Fruit fly (Drosophila melanogaster) whole organism, embryonic: ENCODE measurements around the gene CG15818.

Source experiments
- ATbp ChIP-seq: fragments of 200-800 bp; sonication (Bioruptor generic); optimal IDR thresholded peaks from 2 replicates; lab custom pipeline; 2017; ENCODE audit warnings: missing biosample characterization, mild to moderate bottlenecking, missing genetic modification characterization, missing genetic modification reagents
- B-H1 ChIP-seq: fragments of 200-800 bp; sonication (Bioruptor generic); IDR thresholded peaks from 3 replicates; pipeline ENCODE4 v1.3.6; 2022; ENCODE audit warnings: missing biosample characterization, missing genetic modification characterization
- CG11085 ChIP-seq: fragments of 200-800 bp; sonication (Bioruptor generic); IDR thresholded peaks from 2 replicates; pipeline ENCODE4 v1.3.6; 2022; ENCODE audit warnings: missing biosample characterization, missing genetic modification characterization
- CG12071 ChIP-seq: fragments of 200-800 bp; sonication (Bioruptor generic); optimal IDR thresholded peaks from 3 replicates; lab custom pipeline; 2018; ENCODE audit warnings: missing biosample characterization, mild to moderate bottlenecking, missing genetic modification characterization
- CG12659 ChIP-seq: fragments of 200-800 bp; sonication (Bioruptor generic); optimal IDR thresholded peaks from 3 replicates; lab custom pipeline; 2017; ENCODE audit warnings: mild to moderate bottlenecking, missing biosample characterization, missing genetic modification reagents, missing genetic modification characterization
- CG14965 ChIP-seq: fragments of 200-800 bp; sonication (Bioruptor generic); optimal IDR thresholded peaks from 2 replicates; lab custom pipeline; 2016; ENCODE audit warnings: missing biosample characterization, missing genetic modification characterization, borderline replicate concordance
- CG1529 ChIP-seq: fragments of 200-800 bp; sonication (Bioruptor generic); optimal IDR thresholded peaks from 3 replicates; lab custom pipeline; 2018; ENCODE audit warnings: missing biosample characterization, missing genetic modification characterization
- CG15696 ChIP-seq: fragments of 200-800 bp; sonication (Bioruptor generic); optimal IDR thresholded peaks from 2 replicates; lab custom pipeline; 2019; ENCODE audit warnings: missing biosample characterization, mild to moderate bottlenecking, missing genetic modification characterization, moderate library complexity
- CG17361 ChIP-seq: fragments of 200-800 bp; sonication (Bioruptor generic); IDR thresholded peaks from 3 replicates; pipeline ENCODE4 v1.3.6; 2022; ENCODE audit warnings: missing biosample characterization, missing genetic modification characterization
- CG30020 ChIP-seq: fragments of 200-800 bp; optimal IDR thresholded peaks from 2 replicates; lab custom pipeline; 2019; ENCODE audit warnings: missing biosample characterization, mild to moderate bottlenecking, missing genetic modification characterization, moderate library complexity
- CG32532 ChIP-seq: fragments of 200-800 bp; sonication (Bioruptor generic); IDR thresholded peaks from 2 replicates; pipeline ENCODE4 v1.3.6; 2022; ENCODE audit warnings: missing biosample characterization, missing genetic modification characterization
- CG4282 ChIP-seq: fragments of 200-800 bp; sonication (Bioruptor generic); optimal IDR thresholded peaks from 2 replicates; lab custom pipeline; 2016; ENCODE audit warnings: missing biosample characterization, missing genetic modification characterization
- CG6654 ChIP-seq: fragments of 200-800 bp; sonication (Bioruptor generic); optimal IDR thresholded peaks from 2 replicates; lab custom pipeline; 2017; ENCODE audit warnings: missing biosample characterization, mild to moderate bottlenecking, missing genetic modification characterization
- CG6791 ChIP-seq: fragments of 200-800 bp; sonication (Bioruptor generic); IDR thresholded peaks from 3 replicates; pipeline ENCODE4 v1.3.6; 2022; ENCODE audit warnings: missing biosample characterization, missing genetic modification characterization; ENCODE audit not compliant: partially characterized antibody
- CG7271 ChIP-seq: fragments of 200-800 bp; sonication (Bioruptor generic); optimal IDR thresholded peaks from 2 replicates; lab custom pipeline; 2018; ENCODE audit warnings: missing biosample characterization, mild to moderate bottlenecking, missing genetic modification characterization, moderate library complexity
- CG7357 ChIP-seq: fragments of 200-800 bp; sonication (Bioruptor generic); IDR thresholded peaks from 3 replicates; pipeline ENCODE4 v1.3.6; 2022; ENCODE audit warnings: missing biosample characterization, missing genetic modification characterization
- CG7745 ChIP-seq: fragments of 200-800 bp; sonication (Bioruptor generic); optimal IDR thresholded peaks from 2 replicates; lab custom pipeline; 2018; ENCODE audit warnings: missing biosample characterization, mild to moderate bottlenecking, missing genetic modification characterization, moderate library complexity
- CG8478 ChIP-seq: fragments of >200 bp; optimal IDR thresholded peaks from 2 replicates; lab custom pipeline; 2018
- D19A ChIP-seq: fragments of 200-800 bp; optimal IDR thresholded peaks from 3 replicates; lab custom pipeline; 2019; ENCODE audit warnings: missing biosample characterization, mild to moderate bottlenecking, missing genetic modification characterization, moderate library complexity
- ERR ChIP-seq: fragments of 200-800 bp; sonication (Bioruptor generic); optimal IDR thresholded peaks from 2 replicates; lab custom pipeline; 2016; ENCODE audit warnings: missing biosample characterization, missing genetic modification characterization
- H15 ChIP-seq: fragments of 200-800 bp; sonication (Bioruptor generic); IDR thresholded peaks from 3 replicates; pipeline ENCODE4 v1.3.6; 2022; ENCODE audit warnings: missing biosample characterization, missing genetic modification characterization
- Hey ChIP-seq: fragments of 200-800 bp; sonication (Bioruptor generic); optimal IDR thresholded peaks from 3 replicates; lab custom pipeline; 2018; ENCODE audit warnings: missing biosample characterization, mild to moderate bottlenecking, missing genetic modification characterization
- Kr ChIP-seq: fragments of 200-800 bp; sonication (Bioruptor generic); optimal IDR thresholded peaks from 2 replicates; lab custom pipeline; 2017; ENCODE audit warnings: missing biosample characterization, mild to moderate bottlenecking, missing genetic modification characterization
- Mad ChIP-seq: fragments of 200-800 bp; sonication (Bioruptor generic); optimal IDR thresholded peaks from 2 replicates; lab custom pipeline; 2016; ENCODE audit warnings: missing biosample characterization, missing genetic modification characterization
- Nf-YC ChIP-seq: fragments of 200-800 bp; optimal IDR thresholded peaks from 3 replicates; lab custom pipeline; 2019; ENCODE audit warnings: missing biosample characterization, mild to moderate bottlenecking, missing genetic modification characterization, moderate library complexity
- Ptx1 ChIP-seq: fragments of 200-800 bp; sonication (Bioruptor generic); IDR thresholded peaks from 2 replicates; pipeline ENCODE4 v1.3.6; 2022; ENCODE audit warnings: missing biosample characterization, missing genetic modification characterization
- Stat92E ChIP-seq, 3 experiments: fragments of >200 bp in 2 of 3; fragments of 200-800 bp in 1 of 3; sonication (Bioruptor generic) in 1 of 3; optimal IDR thresholded peaks; 2 replicates each; lab custom pipeline; 2017 to 2019; ENCODE audit warnings: missing biosample characterization in 3 of 3, missing genetic modification characterization in 3 of 3, mild to moderate bottlenecking in 1 of 3, moderate library complexity in 1 of 3
- Xrp1 ChIP-seq: fragments of 200-800 bp; sonication (Bioruptor generic); IDR thresholded peaks from 2 replicates; pipeline ENCODE4 v1.3.6; 2022; ENCODE audit warnings: missing biosample characterization, missing genetic modification characterization
- al ChIP-seq: fragments of 200-800 bp; sonication (Bioruptor generic); IDR thresholded peaks from 2 replicates; pipeline ENCODE4 v1.3.6; 2022; ENCODE audit warnings: missing biosample characterization, missing genetic modification characterization
- ase ChIP-seq: fragments of 200-800 bp; sonication (Bioruptor generic); IDR thresholded peaks from 3 replicates; pipeline ENCODE4 v1.3.6; 2022; ENCODE audit warnings: missing biosample characterization, missing genetic modification characterization
- cato ChIP-seq: fragments of 200-800 bp; sonication (Bioruptor generic); optimal IDR thresholded peaks from 2 replicates; lab custom pipeline; 2016; ENCODE audit warnings: missing biosample characterization, missing genetic modification characterization, borderline replicate concordance
- corto ChIP-seq: fragments of 200-800 bp; sonication (Bioruptor generic); optimal IDR thresholded peaks from 2 replicates; lab custom pipeline; 2016; ENCODE audit warnings: missing biosample characterization, mild to moderate bottlenecking, missing genetic modification characterization, moderate library complexity
- croc ChIP-seq: fragments of 200-800 bp; sonication (Bioruptor generic); conservative IDR thresholded peaks from 3 replicates; pipeline ENCODE4 v1.3.6; 2022; ENCODE audit warnings: missing biosample characterization, missing genetic modification characterization
- dmrt99B ChIP-seq: fragments of 200-800 bp; sonication (Bioruptor generic); optimal IDR thresholded peaks from 2 replicates; lab custom pipeline; 2018; ENCODE audit warnings: missing biosample characterization, mild to moderate bottlenecking, missing genetic modification characterization, moderate library complexity
- esg ChIP-seq: fragments of 200-800 bp; sonication (Bioruptor generic); conservative IDR thresholded peaks from 2 replicates; pipeline ENCODE4 v1.3.6; 2022; ENCODE audit warnings: missing biosample characterization, missing genetic modification characterization
- gt ChIP-seq: fragments of 200-800 bp; sonication (Bioruptor generic); IDR thresholded peaks from 2 replicates; pipeline ENCODE4 v1.3.6; 2022; ENCODE audit warnings: missing biosample characterization, missing genetic modification characterization
- her ChIP-seq: fragments of 200-800 bp; sonication (Bioruptor generic); optimal IDR thresholded peaks from 2 replicates; lab custom pipeline; 2016; ENCODE audit warnings: missing biosample characterization, missing genetic modification characterization
- hth ChIP-seq: fragments of >200 bp; optimal IDR thresholded peaks from 2 replicates; lab custom pipeline; 2017; ENCODE audit warnings: inconsistent platforms
- jumu ChIP-seq: fragments of 200-800 bp; sonication (Bioruptor generic); optimal IDR thresholded peaks from 3 replicates; lab custom pipeline; 2016; ENCODE audit warnings: missing biosample characterization, missing genetic modification characterization
- kni ChIP-seq: fragments of 200-800 bp; sonication (Bioruptor generic); optimal IDR thresholded peaks from 3 replicates; lab custom pipeline; 2017; ENCODE audit warnings: mild to moderate bottlenecking, missing biosample characterization, missing genetic modification reagents, missing genetic modification characterization
- lab ChIP-seq: fragments of 200-800 bp; sonication (Bioruptor generic); optimal IDR thresholded peaks from 3 replicates; lab custom pipeline; 2017; ENCODE audit warnings: missing biosample characterization, missing genetic modification characterization, mild to moderate bottlenecking, moderate library complexity, missing genetic modification reagents
- lola ChIP-seq, 3 experiments: fragments of >200 bp in 2 of 3; fragments of 200-800 bp in 1 of 3; sonication (Bioruptor generic) in 1 of 3; optimal IDR thresholded peaks; 2 replicates each; lab custom pipeline; 2017 to 2019; ENCODE audit warnings: missing biosample characterization in 3 of 3, missing genetic modification characterization in 3 of 3, mild to moderate bottlenecking in 1 of 3, moderate library complexity in 1 of 3
- p53 ChIP-seq: fragments of 200-800 bp; sonication (Bioruptor generic); optimal IDR thresholded peaks from 2 replicates; lab custom pipeline; 2016; ENCODE audit warnings: missing biosample characterization, missing genetic modification characterization
- phol ChIP-seq: fragments of 200-800 bp; sonication (Bioruptor generic); optimal IDR thresholded peaks from 3 replicates; lab custom pipeline; 2018; ENCODE audit warnings: missing biosample characterization, mild to moderate bottlenecking, missing genetic modification characterization, moderate library complexity
- row ChIP-seq: fragments of 200-800 bp; sonication (Bioruptor generic); IDR thresholded peaks from 3 replicates; pipeline ENCODE4 v1.3.6; 2022; ENCODE audit warnings: missing biosample characterization, missing genetic modification characterization
- slbo ChIP-seq: fragments of 200-800 bp; sonication (Bioruptor generic); IDR thresholded peaks from 2 replicates; pipeline ENCODE4 v1.3.6; 2022; ENCODE audit warnings: missing biosample characterization, missing genetic modification characterization
- trh ChIP-seq: fragments of 200-800 bp; sonication (Bioruptor generic); optimal IDR thresholded peaks from 2 replicates; lab custom pipeline; 2016; ENCODE audit warnings: missing biosample characterization, missing genetic modification characterization
- vvl ChIP-seq: fragments of 200-800 bp; sonication (Bioruptor generic); IDR thresholded peaks from 2 replicates; pipeline ENCODE4 v1.3.6; 2022; ENCODE audit warnings: missing biosample characterization, missing genetic modification characterization
- wdn ChIP-seq: fragments of 200-800 bp; sonication (Bioruptor generic); IDR thresholded peaks from 2 replicates; pipeline ENCODE4 v1.3.6; 2022; ENCODE audit warnings: missing biosample characterization, missing genetic modification characterization

The CG15818 gene

dm6 chr2L:7377402-7377801, 33.3 kb upstream of the CG15818 start, which contains the start of gene ninaC:
ninaC (plus strand) TSS chr2L:7377702.
- no peak for TF ChIP-seq CG17361
- TF ChIP-seq Stat92E (GFP tag; optimal IDR thresholded peaks at IDR 0.05; lab: Kevin White, UChicago): no peak
- no peak for TF ChIP-seq trh (GFP tag; lab: Kevin White, UChicago)
- TF ChIP-seq gt (GFP tag; lab: Robert Waterston, UW): no peak
- TF ChIP-seq H15: no peak
- TF ChIP-seq Kr (GFP tag; lab: Kevin White, UChicago): no peak
- TF ChIP-seq ase (GFP tag; lab: Robert Waterston, UW): no peak
- TF ChIP-seq CG6791 (GFP tag; lab: Robert Waterston, UW): no peak
- no peak for TF ChIP-seq CG15696 (tag; lab: Kevin White, UChicago)
- no peak for TF ChIP-seq B-H1 (GFP tag; lab: Robert Waterston, UW)
- no peak for TF ChIP-seq her
- TF ChIP-seq CG7271 (tag; lab: Kevin White, UChicago): no peak
- TF ChIP-seq CG32532 (GFP tag; lab: Robert Waterston, UW): no peak
- no peak for TF ChIP-seq CG7745 (tag; lab: Kevin White, UChicago)
- no peak for TF ChIP-seq wdn (GFP tag; lab: Robert Waterston, UW)
- no peak for TF ChIP-seq cato (GFP tag; lab: Kevin White, UChicago)
- no peak for TF ChIP-seq Nf-YC (tag; lab: Kevin White, UChicago)
- no peak for TF ChIP-seq vvl (GFP tag; lab: Robert Waterston, UW)
- TF ChIP-seq kni (GFP tag; lab: Kevin White, UChicago): no peak

- no peak for TF ChIP-seq CG8478 (lab: Kevin White, UChicago)
- 0 out of 3 replicates have a peak, but pooled peaks have one; percentile 27 for TF ChIP-seq CG7357 (GFP tag; lab: Robert Waterston, UW)
- peak; percentile 58 for TF ChIP-seq ATbp
- no peak for TF ChIP-seq dmrt99B (tag; lab: Kevin White, UChicago)
- no peak for TF ChIP-seq hth (lab: Kevin White, UChicago)
- no peak for TF ChIP-seq esg (GFP tag; lab: Robert Waterston, UW)
- TF ChIP-seq phol: no peak
- TF ChIP-seq ase (GFP tag; lab: Robert Waterston, UW): no peak
- TF ChIP-seq Ptx1: no peak
- TF ChIP-seq CG12659: no peak
- peak; percentile 51; the same call in 2 of the 3 replicates for TF ChIP-seq row (GFP tag; lab: Robert Waterston, UW)
- TF ChIP-seq lola (GFP tag; optimal IDR thresholded peaks at IDR 0.05; lab: Kevin White, UChicago): no peak
- TF ChIP-seq Kr (GFP tag; lab: Kevin White, UChicago): no peak
- no peak for TF ChIP-seq corto
- TF ChIP-seq jumu: no peak
- no peak for TF ChIP-seq CG30020 (tag; lab: Kevin White, UChicago)
- TF ChIP-seq CG12071: peak; percentile 42
- TF ChIP-seq slbo (GFP tag; lab: Robert Waterston, UW): no peak
- no peak for TF ChIP-seq ERR
- no peak for TF ChIP-seq p53
- no peak for TF ChIP-seq croc (GFP tag; lab: Robert Waterston, UW)
- no peak for TF ChIP-seq CG6654 (GFP tag; lab: Kevin White, UChicago)
- TF ChIP-seq CG1529 (GFP tag; lab: Kevin White, UChicago): peak; percentile 18
- peak; percentile 13; the same call in 1 of the 2 replicates for TF ChIP-seq Xrp1 (GFP tag; lab: Robert Waterston, UW)
- TF ChIP-seq D19A (tag; lab: Kevin White, UChicago): peak; percentile 47
- TF ChIP-seq al (GFP tag; lab: Robert Waterston, UW): no peak
- no peak for TF ChIP-seq Mad
- no peak for TF ChIP-seq CG4282 (GFP tag; lab: Kevin White, UChicago)
- TF ChIP-seq CG11085 (GFP tag; lab: Robert Waterston, UW): no peak
- peak; percentile 57 for TF ChIP-seq lab (GFP tag; lab: Kevin White, UChicago)
- no peak for TF ChIP-seq CG14965 (GFP tag; lab: Kevin White, UChicago)
- TF ChIP-seq Hey: no peak
Observed at dm6 chr2L:7386555-7387420, 23.9 kb upstream of the CG15818 start.
